Fruit fly (Drosophila melanogaster) whole organism, wandering third instar larva: Measurements from ENCODE around the gene Reph.

Experiments used
- Abd-B ChIP-seq: fragments of >200 bp; optimal IDR thresholded peaks from 2 replicates; lab custom pipeline; 2017; ENCODE audit warnings: missing biosample characterization, missing genetic modification characterization
- CG32264 ChIP-seq: fragments of 200-800 bp; sonication (Bioruptor generic); optimal IDR thresholded peaks from 2 replicates; lab custom pipeline; 2016; ENCODE audit warnings: missing biosample characterization, missing genetic modification characterization
- Jra ChIP-seq: sonication (Bioruptor generic); optimal IDR thresholded peaks from 2 replicates; lab custom pipeline; 2016; ENCODE audit warnings: missing biosample characterization, missing genetic modification characterization
- Myc ChIP-seq: fragments of >200 bp; optimal IDR thresholded peaks from 2 replicates; lab custom pipeline; 2017
- Rel ChIP-seq, 2 experiments: fragments of 200-800 bp; sonication (Bioruptor generic) in 1 of 2; optimal IDR thresholded peaks; 2 replicates in 1 of 2; 3 replicates in 1 of 2; lab custom pipeline; 2016 to 2019; ENCODE audit warnings: mild to moderate bottlenecking in 2 of 2, missing biosample characterization in 2 of 2, missing genetic modification characterization in 2 of 2, moderate library complexity in 1 of 2
- dmrt93B ChIP-seq: fragments of 200-800 bp; sonication (Bioruptor generic); optimal IDR thresholded peaks from 2 replicates; lab custom pipeline; 2018; ENCODE audit warnings: missing biosample characterization, mild to moderate bottlenecking, missing genetic modification characterization
- fru ChIP-seq: fragments of 200-800 bp; sonication (Bioruptor generic); optimal IDR thresholded peaks from 3 replicates; lab custom pipeline; 2016; ENCODE audit warnings: missing biosample characterization, mild to moderate bottlenecking, missing genetic modification characterization
- h ChIP-seq: fragments of 200-800 bp; sonication (Bioruptor generic); optimal IDR thresholded peaks from 3 replicates; lab custom pipeline; 2016; ENCODE audit warnings: missing biosample characterization, mild to moderate bottlenecking, missing genetic modification characterization
- pan ChIP-seq: fragments of >200 bp; optimal IDR thresholded peaks from 2 replicates; lab custom pipeline; 2017
- rgr ChIP-seq: fragments of 200-800 bp; sonication (Bioruptor generic); optimal IDR thresholded peaks from 3 replicates; lab custom pipeline; 2016; ENCODE audit warnings: missing biosample characterization, mild to moderate bottlenecking, missing genetic modification characterization
- sv ChIP-seq: fragments of 200-800 bp; sonication (Bioruptor generic); optimal IDR thresholded peaks from 3 replicates; lab custom pipeline; 2016; ENCODE audit warnings: missing biosample characterization, missing genetic modification characterization

DNA sequence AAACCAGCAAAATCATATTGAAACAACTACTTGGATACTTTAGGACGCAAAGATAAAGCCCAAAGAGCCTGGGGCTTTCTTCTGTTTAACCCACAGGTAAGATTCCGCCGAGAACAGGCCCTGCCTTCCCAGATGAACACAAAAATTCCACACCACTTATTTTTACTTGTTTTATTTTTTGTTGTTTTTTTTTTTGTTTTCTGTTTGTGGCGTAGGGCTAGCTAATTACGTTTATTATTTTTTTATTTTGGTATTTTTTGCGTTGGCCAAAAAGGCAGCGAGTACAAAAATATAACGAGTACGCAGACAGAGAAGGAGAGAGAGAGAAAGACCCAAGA is 30.8 kb upstream of the Reph start:
- no peak for TF ChIP-seq h (GFP tag; lab: Kevin White, UChicago)
- TF ChIP-seq Myc (lab: Kevin White, UChicago): no peak
- no peak for TF ChIP-seq fru (GFP tag; lab: Kevin White, UChicago)
- TF ChIP-seq dmrt93B (GFP tag; lab: Kevin White, UChicago): no peak
- no peak for TF ChIP-seq rgr (GFP tag; lab: Kevin White, UChicago)
- no peak for TF ChIP-seq pan
- no peak for TF ChIP-seq Abd-B
- TF ChIP-seq Jra: no peak
- TF ChIP-seq Rel (GFP tag; optimal IDR thresholded peaks at IDR 0.05; lab: Kevin White, UChicago): no peak
- TF ChIP-seq Rel (tag; optimal IDR thresholded peaks at IDR 0.05; lab: Kevin White, UChicago): no peak
- no peak for TF ChIP-seq CG32264 (GFP tag; lab: Kevin White, UChicago)
- TF ChIP-seq sv: no peak
